Worm (Caenorhabditis elegans) whole organism, midembryonic: Measurements from ENCODE around the gene ipla-3.

Experiments
- T22C8.4 ChIP-seq: fragments of 200-800 bp; sonication (Bioruptor generic); IDR thresholded peaks from 2 replicates; pipeline ENCODE4 v1.3.6; 2022; ENCODE audit warnings: missing genetic modification characterization, missing compliant biosample characterization
- cog-1 ChIP-seq: sonication (generic microtip); optimal IDR thresholded peaks from 2 replicates; lab custom pipeline; 2016; ENCODE audit warnings: missing genetic modification characterization, missing compliant biosample characterization
- flt-1 ChIP-seq: fragments of 200-800 bp; sonication (Bioruptor generic); IDR thresholded peaks from 2 replicates; pipeline ENCODE4 v1.3.6; 2022; ENCODE audit warnings: missing genetic modification characterization, missing compliant biosample characterization
- med-1 ChIP-seq: sonication (generic microtip); optimal IDR thresholded peaks from 2 replicates; lab custom pipeline; 2017; ENCODE audit warnings: missing genetic modification characterization, mild to moderate bottlenecking, missing compliant biosample characterization, antibody characterized with exemption, missing genetic modification reagents; ENCODE audit not compliant: insufficient read depth
- ref-1 ChIP-seq: fragments of 200-800 bp; sonication (Bioruptor generic); conservative IDR thresholded peaks from 2 replicates; pipeline ENCODE4 v1.3.6; 2022; ENCODE audit warnings: missing genetic modification reagents, missing genetic modification characterization, missing compliant biosample characterization
- tab-1 ChIP-seq: fragments of 200-800 bp; sonication (Bioruptor generic); IDR thresholded peaks from 2 replicates; pipeline ENCODE4 v1.3.6; 2022; ENCODE audit warnings: missing genetic modification characterization, missing compliant biosample characterization
- ztf-23 ChIP-seq: fragments of 200-800 bp; sonication (Bioruptor generic); IDR thresholded peaks from 2 replicates; pipeline ENCODE4 v1.3.6; 2022; ENCODE audit warnings: missing genetic modification reagents, missing genetic modification characterization, missing compliant biosample characterization
- ztf-29 ChIP-seq: fragments of 200-800 bp; sonication (Bioruptor generic); IDR thresholded peaks from 2 replicates; pipeline ENCODE4 v1.3.6; 2022; ENCODE audit warnings: missing genetic modification reagents, missing genetic modification characterization, missing compliant biosample characterization

ce11 chrV:20685383-20685782, 43.7 kb downstream of the ipla-3 start, which contains the start of gene klf-2:
- TF ChIP-seq med-1 (GFP tag; lab: Kevin White, UChicago) (no peak), cog-1 (tag; lab: Kevin White, UChicago) (no peak), ref-1 (no peak), flt-1 (no peak), ztf-23 (GFP tag; lab: Robert Waterston, UW) (no peak), T22C8.4 (GFP tag; lab: Robert Waterston, UW) (no peak), tab-1 (no peak), ztf-29 (GFP tag; lab: Robert Waterston, UW) (no peak)
